Worm (Caenorhabditis elegans) whole organism, L2 larva: ENCODE data around the gene T03F6.10.

Experiments
- aly-2 ChIP-seq: fragments of 150-350 bp; optimal IDR thresholded peaks from 2 replicates; lab custom pipeline; 2014; ENCODE audit warnings: missing biosample characterization, missing genetic modification characterization
- ceh-82 ChIP-seq: fragments of 150-350 bp; optimal IDR thresholded peaks from 2 replicates; lab custom pipeline; 2014; ENCODE audit warnings: missing biosample characterization, missing genetic modification characterization
- dmd-4 ChIP-seq: sonication (generic microtip); optimal IDR thresholded peaks from 2 replicates; lab custom pipeline; 2017; ENCODE audit warnings: missing biosample characterization, missing genetic modification characterization
- fos-1 ChIP-seq: fragments of 150-350 bp; optimal IDR thresholded peaks from 2 replicates; lab custom pipeline; 2014; ENCODE audit warnings: missing biosample characterization, missing genetic modification characterization
- lsy-2 ChIP-seq, 2 experiments: fragments of 150-350 bp in 1 of 2; sonication (generic microtip) in 1 of 2; optimal IDR thresholded peaks; 2 replicates each; lab custom pipeline; 2014 to 2017; ENCODE audit warnings: missing biosample characterization in 2 of 2, missing genetic modification characterization in 2 of 2
- nhr-11 ChIP-seq: fragments of 150-350 bp; optimal IDR thresholded peaks from 2 replicates; lab custom pipeline; 2014; ENCODE audit warnings: missing biosample characterization, missing genetic modification characterization
- nhr-237 ChIP-seq: fragments of 150-350 bp; optimal IDR thresholded peaks from 2 replicates; lab custom pipeline; 2014; ENCODE audit warnings: missing biosample characterization, missing genetic modification characterization
- ztf-11 ChIP-seq: sonication (generic microtip); optimal IDR thresholded peaks from 2 replicates; lab custom pipeline; 2017; ENCODE audit warnings: missing biosample characterization, missing genetic modification characterization

DNA sequence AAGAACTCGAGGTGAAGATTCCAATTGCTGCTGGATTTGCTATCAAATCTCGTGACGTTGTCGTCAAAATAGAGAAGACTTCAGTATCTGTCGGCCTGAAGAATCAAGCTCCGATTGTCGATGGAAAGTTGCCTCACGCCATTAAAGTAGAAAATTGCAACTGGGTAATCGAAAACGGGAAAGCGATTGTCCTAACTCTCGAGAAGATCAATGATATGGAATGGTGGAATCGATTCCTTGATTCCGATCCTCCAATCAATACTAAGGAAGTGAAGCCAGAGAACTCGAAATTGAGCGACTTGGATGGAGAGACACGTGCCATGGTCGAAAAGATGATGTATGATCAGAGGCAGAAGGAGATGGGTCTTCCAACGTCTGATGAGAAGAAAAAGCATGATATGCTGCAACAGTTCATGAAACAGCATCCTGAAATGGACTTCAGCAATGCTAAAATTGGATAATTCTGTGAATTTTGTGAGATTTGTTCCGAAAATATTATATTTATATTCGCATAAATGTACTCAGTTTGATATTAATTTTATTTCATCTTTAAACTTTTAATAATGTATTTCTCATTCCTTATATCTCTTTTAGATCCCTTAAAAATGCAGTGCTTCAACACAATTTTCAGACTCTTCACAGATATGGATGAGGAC is 35.9 kb downstream of the T03F6.10 start, which contains the start of gene dro-1:
- no peak for TF ChIP-seq nhr-237
- no peak for TF ChIP-seq ztf-11
- TF ChIP-seq ceh-82 (tag; lab: Kevin White, UChicago): no peak
- no peak for TF ChIP-seq fos-1 (tag; lab: Kevin White, UChicago)
- TF ChIP-seq dmd-4 (tag; lab: Kevin White, UChicago): no peak
- TF ChIP-seq nhr-11 (tag; lab: Kevin White, UChicago): no peak
- TF ChIP-seq lsy-2 (tag; optimal IDR thresholded peaks at IDR 0.05; lab: Kevin White, UChicago): no peak
- no peak for TF ChIP-seq aly-2 (tag; lab: Kevin White, UChicago)
